Fruit fly (Drosophila melanogaster) whole organism: Measurements from ENCODE around the gene baf.

Source experiments
- CG8478 ChIP-seq: fragments of >200 bp; optimal IDR thresholded peaks from 2 replicates; lab custom pipeline; 2018; ENCODE audit warnings: inconsistent platforms
- pan ChIP-seq: fragments of >200 bp; optimal IDR thresholded peaks from 2 replicates; lab custom pipeline; 2017
- psq ChIP-seq: fragments of >200 bp; optimal IDR thresholded peaks from 2 replicates; lab custom pipeline; 2017

- no peak for TF ChIP-seq pan
- TF ChIP-seq CG8478 (lab: Kevin White, UChicago): no peak
- no peak for TF ChIP-seq psq (lab: Kevin White, UChicago)
Measured at dm6 chr2L:7989868-7990267, 39.4 kb upstream of the baf start.
